Fruit fly (Drosophila melanogaster) whole organism: ENCODE data around the gene CG6870.

Source experiments
- CG8478 ChIP-seq: fragments of >200 bp; optimal IDR thresholded peaks from 2 replicates; lab custom pipeline; 2018; ENCODE audit warnings: inconsistent platforms
- Dll ChIP-seq: fragments of >200 bp; optimal IDR thresholded peaks from 2 replicates; lab custom pipeline; 2017
- psq ChIP-seq: fragments of >200 bp; optimal IDR thresholded peaks from 2 replicates; lab custom pipeline; 2017
- usp ChIP-seq: fragments of >200 bp; optimal IDR thresholded peaks from 2 replicates; lab custom pipeline; 2017; ENCODE audit warnings: missing biosample characterization, missing genetic modification characterization, mixed read lengths

DNA sequence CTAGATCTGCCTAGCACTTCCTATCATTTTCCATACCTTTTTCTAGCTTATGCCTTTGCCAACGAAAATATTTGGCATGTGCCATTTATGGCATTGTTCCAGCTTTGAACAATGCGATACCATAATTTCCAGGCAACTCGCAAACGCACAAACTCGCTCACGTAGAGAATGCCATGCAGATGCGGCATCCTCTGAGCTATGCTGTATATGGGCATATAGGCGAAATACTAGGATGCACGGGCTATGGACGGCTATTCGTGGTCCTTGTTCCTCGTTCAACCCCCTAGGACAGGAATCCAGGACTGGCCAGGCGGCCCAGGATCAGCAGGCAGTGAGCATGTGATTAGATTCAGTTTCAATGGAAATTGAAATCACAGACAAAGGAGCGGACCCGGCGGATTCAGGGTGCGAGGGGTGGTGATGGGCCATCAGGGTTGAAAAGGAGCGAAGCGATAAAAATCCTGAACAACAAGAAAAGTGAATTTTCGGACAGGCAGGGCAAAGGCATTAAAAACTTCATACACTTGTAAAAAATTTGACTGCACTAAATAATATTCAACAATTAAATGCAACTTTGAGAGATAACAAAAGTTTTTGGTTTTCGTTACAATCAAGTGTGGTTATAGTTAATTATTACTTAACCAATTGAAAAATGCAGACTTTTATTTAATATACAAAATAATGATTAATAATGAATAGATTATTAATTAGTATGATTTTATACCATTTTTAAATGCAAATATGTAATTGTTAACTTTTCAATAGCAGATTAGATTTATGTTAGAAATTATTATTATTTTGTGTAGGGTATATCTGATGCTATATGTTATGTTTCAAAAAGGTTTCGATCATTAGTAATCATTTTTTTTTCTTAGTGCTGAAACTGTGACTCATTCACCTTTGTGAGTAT is 3.7 kb downstream of the CG6870 start:
- no peak for TF ChIP-seq usp
- TF ChIP-seq CG8478 (lab: Kevin White, UChicago) = no peak
- no peak for TF ChIP-seq Dll
- no peak for TF ChIP-seq psq (lab: Kevin White, UChicago)
